Worm (Caenorhabditis elegans): ENCODE measurements around the gene oac-37.

The oac-37 gene

ce11 chrIV:14129091-14129490 lies 16.6 kb upstream of the oac-37 start, which contains the start of gene srz-42:
Gene srz-42 (plus strand): TSS chrIV:14129391.
- TF ChIP-seq him-1 (tag; optimal IDR thresholded peaks at IDR 0.05): no peak
- TF ChIP-seq dao-5 (tag; optimal IDR thresholded peaks at IDR 0.05): no peak
- no peak for TF ChIP-seq W03F9.2 (tag; optimal IDR thresholded peaks at IDR 0.05)

- TF ChIP-seq him-1 (tag; optimal IDR thresholded peaks at IDR 0.05) (no peak), dao-5 (tag; optimal IDR thresholded peaks at IDR 0.05) (no peak), W03F9.2 (tag; optimal IDR thresholded peaks at IDR 0.05) (no peak)
Measured at ce11 chrIV:14131770-14132169, 13.9 kb upstream of the oac-37 start, which contains the start of gene srz-59. Gene srz-59 (plus strand): TSS chrIV:14132070.

- no peak for TF ChIP-seq him-1 (tag; optimal IDR thresholded peaks at IDR 0.05)
- no peak for TF ChIP-seq dao-5 (tag; optimal IDR thresholded peaks at IDR 0.05)
- TF ChIP-seq W03F9.2 (tag; optimal IDR thresholded peaks at IDR 0.05): no peak
Measured at ce11 chrIV:14133400-14133799, 12.3 kb upstream of the oac-37 start.

ce11 chrIV:14137063-14137462 lies 8.6 kb upstream of the oac-37 start, which contains the start of gene srz-31:
Gene srz-31 (plus strand): TSS chrIV:14137363.
- TF ChIP-seq him-1 (tag; optimal IDR thresholded peaks at IDR 0.05): no peak
- TF ChIP-seq dao-5 (tag; optimal IDR thresholded peaks at IDR 0.05): no peak
- TF ChIP-seq W03F9.2 (tag; optimal IDR thresholded peaks at IDR 0.05): no peak

ce11 chrIV:14143042-14143441 lies 2.7 kb upstream of the oac-37 start:
- TF ChIP-seq dao-5 (tag; optimal IDR thresholded peaks at IDR 0.05) (no peak), W03F9.2 (tag; optimal IDR thresholded peaks at IDR 0.05) (no peak), him-1 (tag; optimal IDR thresholded peaks at IDR 0.05) (no peak)

ce11 chrIV:14153261-14153660 lies 7.6 kb downstream of the oac-37 start, which contains the start of gene oac-38:
Gene oac-38 (minus strand): TSS chrIV:14153361.
- TF ChIP-seq W03F9.2 (tag; optimal IDR thresholded peaks at IDR 0.05) (no peak), him-1 (tag; optimal IDR thresholded peaks at IDR 0.05) (no peak), dao-5 (tag; optimal IDR thresholded peaks at IDR 0.05) (no peak)

ce11 chrIV:14158086-14158485 lies 12.4 kb downstream of the oac-37 start, which contains the start of gene R05A10.8:
Gene R05A10.8 (minus strand): TSS chrIV:14158186.
- TF ChIP-seq dao-5 (tag; optimal IDR thresholded peaks at IDR 0.05) (no peak), W03F9.2 (tag; optimal IDR thresholded peaks at IDR 0.05) (no peak), him-1 (tag; optimal IDR thresholded peaks at IDR 0.05) (no peak)

- TF ChIP-seq dao-5 (tag; optimal IDR thresholded peaks at IDR 0.05) (no peak), him-1 (tag; optimal IDR thresholded peaks at IDR 0.05) (no peak), W03F9.2 (tag; optimal IDR thresholded peaks at IDR 0.05) (no peak)
Measured at ce11 chrIV:14162772-14163171, 17.1 kb downstream of the oac-37 start, which contains the start of gene R05A10.7. Gene R05A10.7 (minus strand): TSS chrIV:14162872.

ce11 chrIV:14164109-14164508 lies 18.4 kb downstream of the oac-37 start:
- TF ChIP-seq W03F9.2 (tag; optimal IDR thresholded peaks at IDR 0.05) (no peak), dao-5 (tag; optimal IDR thresholded peaks at IDR 0.05) (no peak), him-1 (tag; optimal IDR thresholded peaks at IDR 0.05) (no peak)

ce11 chrIV:14165476-14165875 lies 19.8 kb downstream of the oac-37 start, which contains the start of gene R05A10.6:
Gene R05A10.6 (plus strand): TSS chrIV:14165776.
- TF ChIP-seq dao-5 (tag; optimal IDR thresholded peaks at IDR 0.05): no peak
- no peak for TF ChIP-seq W03F9.2 (tag; optimal IDR thresholded peaks at IDR 0.05)
- TF ChIP-seq him-1 (tag; optimal IDR thresholded peaks at IDR 0.05): no peak

- TF ChIP-seq dao-5 (tag; optimal IDR thresholded peaks at IDR 0.05) (no peak), him-1 (tag; optimal IDR thresholded peaks at IDR 0.05) (no peak), W03F9.2 (tag; optimal IDR thresholded peaks at IDR 0.05) (no peak)
Measured at ce11 chrIV:14172181-14172580, 26.5 kb downstream of the oac-37 start, which contains the start of gene R05A10.4. Gene R05A10.4 (plus strand): TSS chrIV:14172481.

- TF ChIP-seq him-1 (tag; optimal IDR thresholded peaks at IDR 0.05) (no peak), dao-5 (tag; optimal IDR thresholded peaks at IDR 0.05) (no peak), W03F9.2 (tag; optimal IDR thresholded peaks at IDR 0.05) (no peak)
Measured at ce11 chrIV:14176373-14176772, 30.7 kb downstream of the oac-37 start, which contains the start of gene R05A10.3. Gene R05A10.3 (minus strand): TSS chrIV:14176473.

- TF ChIP-seq W03F9.2 (tag; optimal IDR thresholded peaks at IDR 0.05): no peak
- no peak for TF ChIP-seq him-1 (tag; optimal IDR thresholded peaks at IDR 0.05)
- TF ChIP-seq dao-5 (tag; optimal IDR thresholded peaks at IDR 0.05): no peak
Measured at ce11 chrIV:14177058-14177457, 31.4 kb downstream of the oac-37 start, which contains the start of gene R05A10.2. Gene R05A10.2 (plus strand): TSS chrIV:14177271.

- no peak for TF ChIP-seq dao-5 (tag; optimal IDR thresholded peaks at IDR 0.05)
- TF ChIP-seq him-1 (tag; optimal IDR thresholded peaks at IDR 0.05): no peak
- no peak for TF ChIP-seq W03F9.2 (tag; optimal IDR thresholded peaks at IDR 0.05)
Measured at ce11 chrIV:14182077-14182476, 36.4 kb downstream of the oac-37 start, which contains the start of gene R05A10.1. Gene R05A10.1 (plus strand): TSS chrIV:14182377.

ce11 chrIV:14186264-14186663 lies 40.6 kb downstream of the oac-37 start:
- TF ChIP-seq him-1 (tag; optimal IDR thresholded peaks at IDR 0.05) (no peak), dao-5 (tag; optimal IDR thresholded peaks at IDR 0.05) (no peak), W03F9.2 (tag; optimal IDR thresholded peaks at IDR 0.05) (no peak)

All from whole organism, L4/young adult.